Fruit fly (Drosophila melanogaster) whole organism, embryonic: ENCODE data around the gene CG17124.

Source experiments
- ATbp ChIP-seq: fragments of 200-800 bp; sonication (Bioruptor generic); optimal IDR thresholded peaks from 2 replicates; lab custom pipeline; 2017; ENCODE audit warnings: missing biosample characterization, mild to moderate bottlenecking, missing genetic modification characterization, missing genetic modification reagents
- Ada2b ChIP-seq: fragments of 200-800 bp; sonication (Bioruptor generic); IDR thresholded peaks from 2 replicates; pipeline ENCODE4 v1.3.6; 2022; ENCODE audit warnings: missing biosample characterization, missing genetic modification characterization
- Awh ChIP-seq: fragments of 200-800 bp; sonication (Bioruptor generic); IDR thresholded peaks from 2 replicates; pipeline ENCODE4, ENCODE4 v1.3.6; 2022; ENCODE audit warnings: missing biosample characterization, missing genetic modification characterization
- CG10267 ChIP-seq: fragments of 200-800 bp; sonication (Bioruptor generic); optimal IDR thresholded peaks from 2 replicates; lab custom pipeline; 2018; ENCODE audit warnings: missing biosample characterization, mild to moderate bottlenecking, missing genetic modification characterization, moderate library complexity
- CG10959 ChIP-seq: fragments of 200-800 bp; sonication (Bioruptor generic); IDR thresholded peaks from 2 replicates; pipeline ENCODE4 v1.3.6; 2022; ENCODE audit warnings: missing biosample characterization, missing genetic modification characterization
- CG11093 ChIP-seq: fragments of 200-800 bp; sonication (Bioruptor generic); IDR thresholded peaks from 3 replicates; pipeline ENCODE4 v1.3.6; 2022; ENCODE audit warnings: missing biosample characterization, missing genetic modification characterization
- CG12155 ChIP-seq: fragments of 200-800 bp; sonication (Bioruptor generic); optimal IDR thresholded peaks from 3 replicates; lab custom pipeline; 2016; ENCODE audit warnings: missing biosample characterization, missing genetic modification characterization
- CG12391 ChIP-seq: fragments of 200-800 bp; sonication (Bioruptor generic); optimal IDR thresholded peaks from 3 replicates; lab custom pipeline; 2018; ENCODE audit warnings: missing biosample characterization, mild to moderate bottlenecking, missing genetic modification characterization, moderate library complexity
- CG14710 ChIP-seq: fragments of 200-800 bp; sonication (Bioruptor generic); optimal IDR thresholded peaks from 3 replicates; lab custom pipeline; 2019; ENCODE audit warnings: missing biosample characterization, mild to moderate bottlenecking, missing genetic modification characterization, moderate library complexity
- CG15696 ChIP-seq: fragments of 200-800 bp; sonication (Bioruptor generic); optimal IDR thresholded peaks from 2 replicates; lab custom pipeline; 2019; ENCODE audit warnings: missing biosample characterization, mild to moderate bottlenecking, missing genetic modification characterization, moderate library complexity
- CG1832 ChIP-seq: fragments of 200-800 bp; sonication (Bioruptor generic); optimal IDR thresholded peaks from 2 replicates; lab custom pipeline; 2017; ENCODE audit warnings: missing biosample characterization, mild to moderate bottlenecking, missing genetic modification characterization, inconsistent platforms
- CG18599 ChIP-seq: fragments of 200-800 bp; sonication (Bioruptor generic); optimal IDR thresholded peaks from 3 replicates; lab custom pipeline; 2017; ENCODE audit warnings: missing biosample characterization, missing genetic modification characterization, mild to moderate bottlenecking, moderate library complexity, missing genetic modification reagents
- CG30403 ChIP-seq: fragments of 200-800 bp; sonication (Bioruptor generic); optimal IDR thresholded peaks from 3 replicates; lab custom pipeline; 2016; ENCODE audit warnings: missing biosample characterization, missing genetic modification characterization
- CG32532 ChIP-seq: fragments of 200-800 bp; sonication (Bioruptor generic); IDR thresholded peaks from 2 replicates; pipeline ENCODE4 v1.3.6; 2022; ENCODE audit warnings: missing biosample characterization, missing genetic modification characterization
- CG33557 ChIP-seq: fragments of 200-800 bp; sonication (Bioruptor generic); optimal IDR thresholded peaks from 2 replicates; lab custom pipeline; 2019; ENCODE audit warnings: missing biosample characterization, mild to moderate bottlenecking, missing genetic modification characterization, moderate library complexity
- CG6175 ChIP-seq: fragments of 200-800 bp; sonication (Bioruptor generic); IDR thresholded peaks from 3 replicates; pipeline ENCODE4 v1.3.6; 2022; ENCODE audit warnings: missing biosample characterization, missing genetic modification characterization
- CG6854 ChIP-seq: fragments of 200-800 bp; sonication (Bioruptor generic); optimal IDR thresholded peaks from 3 replicates; lab custom pipeline; 2017; ENCODE audit warnings: missing biosample characterization, mild to moderate bottlenecking, missing genetic modification characterization
- CG8478 ChIP-seq: fragments of >200 bp; optimal IDR thresholded peaks from 2 replicates; lab custom pipeline; 2018
- Dbx ChIP-seq: fragments of 200-800 bp; sonication (Bioruptor generic); IDR thresholded peaks from 3 replicates; pipeline ENCODE4 v1.3.6; 2022; ENCODE audit warnings: missing biosample characterization, missing genetic modification characterization
- Elba2 ChIP-seq: fragments of 200-800 bp; sonication (Bioruptor generic); optimal IDR thresholded peaks from 3 replicates; lab custom pipeline; 2016; ENCODE audit warnings: missing biosample characterization, missing genetic modification characterization
- Gsc ChIP-seq: fragments of 200-800 bp; sonication (Bioruptor generic); IDR thresholded peaks from 2 replicates; pipeline ENCODE4 v1.3.6; 2022; ENCODE audit warnings: missing biosample characterization, missing genetic modification characterization
- H15 ChIP-seq: fragments of 200-800 bp; sonication (Bioruptor generic); IDR thresholded peaks from 3 replicates; pipeline ENCODE4 v1.3.6; 2022; ENCODE audit warnings: missing biosample characterization, missing genetic modification characterization
- HHEX ChIP-seq: fragments of 200-800 bp; sonication (Bioruptor generic); optimal IDR thresholded peaks from 3 replicates; lab custom pipeline; 2017; ENCODE audit warnings: missing biosample characterization, mild to moderate bottlenecking, missing genetic modification characterization, missing genetic modification reagents
- HLH54F ChIP-seq: fragments of 200-800 bp; sonication (Bioruptor generic); optimal IDR thresholded peaks from 3 replicates; lab custom pipeline; 2016; ENCODE audit warnings: missing biosample characterization, missing genetic modification characterization
- HmgZ ChIP-seq: fragments of 200-800 bp; sonication (Bioruptor generic); optimal IDR thresholded peaks from 2 replicates; lab custom pipeline; 2018; ENCODE audit warnings: missing biosample characterization, mild to moderate bottlenecking, missing genetic modification characterization
- MESR4 ChIP-seq: fragments of 200-800 bp; sonication (Bioruptor generic); optimal IDR thresholded peaks from 2 replicates; lab custom pipeline; 2018; ENCODE audit warnings: missing biosample characterization, mild to moderate bottlenecking, missing genetic modification characterization, moderate library complexity
- Nf-YC ChIP-seq: fragments of 200-800 bp; optimal IDR thresholded peaks from 3 replicates; lab custom pipeline; 2019; ENCODE audit warnings: missing biosample characterization, mild to moderate bottlenecking, missing genetic modification characterization, moderate library complexity
- Oaz ChIP-seq: fragments of 200-800 bp; sonication (Bioruptor generic); IDR thresholded peaks from 2 replicates; pipeline ENCODE4 v1.3.6; 2022; ENCODE audit warnings: missing biosample characterization, missing genetic modification characterization
- Vsx1 ChIP-seq: fragments of 200-800 bp; sonication (Bioruptor generic); optimal IDR thresholded peaks from 2 replicates; lab custom pipeline; 2017; ENCODE audit warnings: missing biosample characterization, mild to moderate bottlenecking, missing genetic modification characterization, missing genetic modification reagents
- Xrp1 ChIP-seq: fragments of 200-800 bp; sonication (Bioruptor generic); IDR thresholded peaks from 2 replicates; pipeline ENCODE4 v1.3.6; 2022; ENCODE audit warnings: missing biosample characterization, missing genetic modification characterization
- aop ChIP-seq: fragments of 200-800 bp; sonication (Bioruptor generic); IDR thresholded peaks from 2 replicates; pipeline ENCODE4 v1.3.6; 2022; ENCODE audit warnings: missing biosample characterization, missing genetic modification characterization
- ci ChIP-seq: fragments of 200-800 bp; sonication (Bioruptor generic); IDR thresholded peaks from 3 replicates; pipeline ENCODE4 v1.3.6; 2022; ENCODE audit warnings: missing biosample characterization, missing genetic modification characterization
- dati ChIP-seq: fragments of 200-800 bp; sonication (Bioruptor generic); IDR thresholded peaks from 2 replicates; pipeline ENCODE4 v1.3.6; 2022; ENCODE audit warnings: missing biosample characterization, missing genetic modification characterization
- dm ChIP-seq: fragments of 200-800 bp; sonication (Bioruptor generic); optimal IDR thresholded peaks from 3 replicates; lab custom pipeline; 2016; ENCODE audit warnings: missing biosample characterization, missing genetic modification characterization
- gfzf ChIP-seq: fragments of 200-800 bp; sonication (Bioruptor generic); optimal IDR thresholded peaks from 2 replicates; lab custom pipeline; 2016; ENCODE audit warnings: missing biosample characterization, mild to moderate bottlenecking, missing genetic modification characterization, moderate library complexity
- grn ChIP-seq: fragments of 200-800 bp; sonication (Bioruptor generic); optimal IDR thresholded peaks from 3 replicates; lab custom pipeline; 2017; ENCODE audit warnings: missing biosample characterization, missing genetic modification characterization
- gsb-n ChIP-seq: fragments of 200-800 bp; sonication (Bioruptor generic); optimal IDR thresholded peaks from 3 replicates; lab custom pipeline; 2018; ENCODE audit warnings: missing biosample characterization, mild to moderate bottlenecking, missing genetic modification characterization
- ham ChIP-seq: fragments of 200-800 bp; sonication (Bioruptor generic); IDR thresholded peaks from 2 replicates; pipeline ENCODE4 v1.3.6; 2022; ENCODE audit warnings: missing biosample characterization, missing genetic modification characterization
- her ChIP-seq: fragments of 200-800 bp; sonication (Bioruptor generic); optimal IDR thresholded peaks from 2 replicates; lab custom pipeline; 2016; ENCODE audit warnings: missing biosample characterization, missing genetic modification characterization
- jumu ChIP-seq: fragments of 200-800 bp; sonication (Bioruptor generic); optimal IDR thresholded peaks from 3 replicates; lab custom pipeline; 2016; ENCODE audit warnings: missing biosample characterization, missing genetic modification characterization
- kni ChIP-seq: fragments of 200-800 bp; sonication (Bioruptor generic); optimal IDR thresholded peaks from 3 replicates; lab custom pipeline; 2017; ENCODE audit warnings: mild to moderate bottlenecking, missing biosample characterization, missing genetic modification reagents, missing genetic modification characterization
- mld ChIP-seq: fragments of 200-800 bp; sonication (Bioruptor generic); IDR thresholded peaks from 3 replicates; pipeline ENCODE4 v1.3.6; 2022; ENCODE audit warnings: missing biosample characterization, missing genetic modification characterization; ENCODE audit not compliant: partially characterized antibody
- oc ChIP-seq: fragments of 200-800 bp; sonication (Bioruptor generic); optimal IDR thresholded peaks from 2 replicates; lab custom pipeline; 2018; ENCODE audit warnings: missing biosample characterization, mild to moderate bottlenecking, missing genetic modification characterization, moderate library complexity
- pho ChIP-seq: fragments of 200-800 bp; sonication (Bioruptor generic); optimal IDR thresholded peaks from 2 replicates; lab custom pipeline; 2016; ENCODE audit warnings: missing biosample characterization, missing genetic modification characterization
- psq ChIP-seq: fragments of 200-800 bp; sonication (Bioruptor generic); optimal IDR thresholded peaks from 2 replicates; lab custom pipeline; 2017; ENCODE audit warnings: missing biosample characterization, missing genetic modification characterization
- ro ChIP-seq: fragments of 200-800 bp; sonication (Bioruptor generic); IDR thresholded peaks from 2 replicates; pipeline ENCODE4 v1.3.6; 2022; ENCODE audit warnings: missing biosample characterization, missing genetic modification characterization
- row ChIP-seq: fragments of 200-800 bp; sonication (Bioruptor generic); IDR thresholded peaks from 3 replicates; pipeline ENCODE4 v1.3.6; 2022; ENCODE audit warnings: missing biosample characterization, missing genetic modification characterization
- sens-2 ChIP-seq: fragments of 200-800 bp; sonication (Bioruptor generic); IDR thresholded peaks from 2 replicates; pipeline ENCODE4 v1.3.6; 2022; ENCODE audit warnings: missing biosample characterization, missing genetic modification characterization
- slp2 ChIP-seq: fragments of 200-800 bp; sonication (Bioruptor generic); optimal IDR thresholded peaks from 2 replicates; lab custom pipeline; 2016; ENCODE audit warnings: missing biosample characterization, missing genetic modification characterization
- ssp ChIP-seq: fragments of 200-800 bp; sonication (Bioruptor generic); IDR thresholded peaks from 2 replicates; pipeline ENCODE4 v1.3.6; 2022; ENCODE audit warnings: missing biosample characterization, missing genetic modification characterization
- stwl ChIP-seq: fragments of 200-800 bp; sonication (Bioruptor generic); optimal IDR thresholded peaks from 3 replicates; lab custom pipeline; 2018; ENCODE audit warnings: missing biosample characterization, mild to moderate bottlenecking, missing genetic modification characterization, moderate library complexity
- wor ChIP-seq: fragments of 200-800 bp; sonication (Bioruptor generic); IDR thresholded peaks from 2 replicates; pipeline ENCODE4 v1.3.6; 2022; ENCODE audit warnings: missing biosample characterization, missing genetic modification characterization
- zfh2 ChIP-seq: fragments of 200-800 bp; sonication (Bioruptor generic); optimal IDR thresholded peaks from 2 replicates; lab custom pipeline; 2016; ENCODE audit warnings: missing biosample characterization, missing genetic modification characterization

CG17124 gene

DNA sequence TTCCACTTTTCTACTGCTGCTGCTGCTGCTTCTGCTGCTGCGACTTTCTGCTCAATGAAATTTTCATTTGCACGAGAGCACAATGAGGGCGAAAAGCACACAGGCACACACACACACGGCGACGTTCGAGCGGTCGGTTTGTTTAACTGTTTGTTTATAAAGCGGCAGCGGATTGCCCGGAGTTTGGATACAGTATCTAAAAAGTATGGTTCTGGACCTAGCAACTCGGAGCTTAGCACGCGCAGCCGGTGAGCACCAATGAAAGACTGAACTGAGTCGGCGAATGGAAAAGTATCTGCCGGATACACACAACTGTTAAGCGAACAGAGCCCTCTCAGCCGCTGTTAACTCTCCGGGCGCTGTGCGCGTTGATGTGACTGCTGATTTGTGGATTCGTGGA lies at the start of gene CG17124 (continued):
- no peak for TF ChIP-seq Ada2b (GFP tag; lab: Robert Waterston, UW)
- TF ChIP-seq Awh (GFP tag; lab: Robert Waterston, UW), result peak; percentile 67
- peak; percentile 36 for TF ChIP-seq kni (GFP tag; lab: Kevin White, UChicago)
- TF ChIP-seq CG8478 (lab: Kevin White, UChicago), result no peak
- TF ChIP-seq CG18599, result peak; percentile 51
- TF ChIP-seq Elba2 (GFP tag; lab: Kevin White, UChicago), result no peak
- peak; percentile 34; the same call in 1 of the 2 replicates for TF ChIP-seq CG32532 (GFP tag; lab: Robert Waterston, UW)
- TF ChIP-seq CG1832 (GFP tag; lab: Kevin White, UChicago), result no peak
- TF ChIP-seq dm (GFP tag; lab: Kevin White, UChicago), result no peak
- no peak for TF ChIP-seq Vsx1 (GFP tag; lab: Kevin White, UChicago)
- no peak for TF ChIP-seq CG12391 (tag; lab: Kevin White, UChicago)
- no peak for TF ChIP-seq wor
- TF ChIP-seq ssp (GFP tag; lab: Robert Waterston, UW), result no peak
- peak; percentile 62; the same call in 1 of the 3 replicates for TF ChIP-seq Dbx (GFP tag; lab: Robert Waterston, UW)
- no peak for TF ChIP-seq CG14710 (tag; lab: Kevin White, UChicago)
- no peak for TF ChIP-seq gfzf (GFP tag; lab: Kevin White, UChicago)
- TF ChIP-seq Gsc (GFP tag; lab: Robert Waterston, UW), result no peak
- peak; percentile 74; the same call in 2 of the 3 replicates for TF ChIP-seq ci (GFP tag; lab: Robert Waterston, UW)
- no peak for TF ChIP-seq HLH54F (GFP tag; lab: Kevin White, UChicago)
- TF ChIP-seq CG6175 (GFP tag; lab: Robert Waterston, UW), result no peak
- no peak; the same call in 2 of the 3 replicates for TF ChIP-seq row
- TF ChIP-seq CG6854, result peak; percentile 20
- TF ChIP-seq H15 (GFP tag; lab: Robert Waterston, UW), result no peak
- no peak for TF ChIP-seq CG15696 (tag; lab: Kevin White, UChicago)
- no peak for TF ChIP-seq dati (GFP tag; lab: Robert Waterston, UW)
- no peak for TF ChIP-seq sens-2 (GFP tag; lab: Robert Waterston, UW)
- TF ChIP-seq zfh2 (GFP tag; lab: Kevin White, UChicago), result no peak
- no peak for TF ChIP-seq jumu (GFP tag; lab: Kevin White, UChicago)
- TF ChIP-seq gsb-n (tag; lab: Kevin White, UChicago), result no peak
- TF ChIP-seq ATbp (GFP tag; lab: Kevin White, UChicago), result peak; percentile 14
- no peak for TF ChIP-seq Oaz (GFP tag; lab: Robert Waterston, UW)
- 0 out of 3 replicates have a peak, but pooled peaks have one; percentile 10 for TF ChIP-seq mld
- no peak for TF ChIP-seq stwl (tag; lab: Kevin White, UChicago)
- no peak for TF ChIP-seq psq (GFP tag; lab: Kevin White, UChicago)
- TF ChIP-seq Xrp1 (GFP tag; lab: Robert Waterston, UW), result 0 out of 2 replicates have a peak, but pooled peaks have one; percentile 13
- no peak for TF ChIP-seq ham (GFP tag; lab: Robert Waterston, UW)
- no peak for TF ChIP-seq ro (GFP tag; lab: Robert Waterston, UW)
- TF ChIP-seq aop (GFP tag; lab: Robert Waterston, UW), result no peak
- no peak for TF ChIP-seq CG11093
- TF ChIP-seq CG12155 (GFP tag; lab: Kevin White, UChicago), result no peak
- TF ChIP-seq Nf-YC (tag; lab: Kevin White, UChicago), result peak; percentile 69
- TF ChIP-seq HHEX (GFP tag; lab: Kevin White, UChicago), result peak; percentile 40
- TF ChIP-seq CG10959, result no peak
- TF ChIP-seq CG33557 (GFP tag; lab: Kevin White, UChicago), result peak; percentile 1
- no peak for TF ChIP-seq MESR4 (GFP tag; lab: Kevin White, UChicago)
- no peak for TF ChIP-seq CG30403 (GFP tag; lab: Kevin White, UChicago)
- TF ChIP-seq grn, result no peak
- TF ChIP-seq slp2, result no peak
- TF ChIP-seq oc (tag; lab: Kevin White, UChicago), result peak; percentile 44
- TF ChIP-seq her (GFP tag; lab: Kevin White, UChicago), result peak; percentile 64
- no peak for TF ChIP-seq pho (GFP tag; lab: Kevin White, UChicago)
- TF ChIP-seq CG10267 (tag; lab: Kevin White, UChicago), result no peak
- peak; percentile 46 for TF ChIP-seq HmgZ
